Worm (Caenorhabditis elegans): ENCODE results near the gene F26G1.3.

ce11 chrII:4739984-4740462 lies 18.5 kb upstream of the F26G1.3 start, which contains the start of gene eas-1:
- no peak for TF ChIP-seq nhr-76 (tag; optimal IDR thresholded peaks at IDR 0.05)
- TF ChIP-seq snpc-4 (tag; optimal IDR thresholded peaks at IDR 0.05): no peak
- TF ChIP-seq ceh-62 (tag; optimal IDR thresholded peaks at IDR 0.05): no peak
- no peak for TF ChIP-seq nhr-10 (tag; optimal IDR thresholded peaks at IDR 0.05)
- peak; percentile 8 for TF ChIP-seq ztf-7 (tag; optimal IDR thresholded peaks at IDR 0.05)
- no peak for TF ChIP-seq fos-1 (tag; optimal IDR thresholded peaks at IDR 0.05)

All from whole organism, L4 larva.